Worm (Caenorhabditis elegans) whole organism, dauer: ENCODE data around the gene ser-7.

Experiments used
- unc-62 ChIP-seq: sonication (generic microtip); optimal IDR thresholded peaks from 2 replicates; lab custom pipeline; 2017; ENCODE audit warnings: missing biosample characterization, missing genetic modification reagents, missing genetic modification characterization

ser-7 gene

ce11 chrX:2673272-2673671, at the start of gene ser-7:
TSS of gene ser-7 (plus strand) at chrX:2673572.
- no peak for TF ChIP-seq unc-62 (GFP tag; lab: Kevin White, UChicago)

ce11 chrX:2626153-2626552, 47.2 kb upstream of the ser-7 start:
- TF ChIP-seq unc-62 (GFP tag; lab: Kevin White, UChicago): no peak

ce11 chrX:2632869-2633268, 40.5 kb upstream of the ser-7 start:
- no peak for TF ChIP-seq unc-62 (GFP tag; lab: Kevin White, UChicago)

- TF ChIP-seq unc-62 (GFP tag; lab: Kevin White, UChicago): no peak
Measured at ce11 chrX:2640556-2640955, 32.8 kb upstream of the ser-7 start.

ce11 chrX:2641094-2641493, 32.3 kb upstream of the ser-7 start:
- no peak for TF ChIP-seq unc-62 (GFP tag; lab: Kevin White, UChicago)

ce11 chrX:2654334-2654733, 19.0 kb upstream of the ser-7 start:
- TF ChIP-seq unc-62 (GFP tag; lab: Kevin White, UChicago): no peak

- no peak for TF ChIP-seq unc-62 (GFP tag; lab: Kevin White, UChicago)
Measured at ce11 chrX:2663798-2664197, 9.6 kb upstream of the ser-7 start.

- no peak for TF ChIP-seq unc-62 (GFP tag; lab: Kevin White, UChicago)
Measured at ce11 chrX:2664273-2664672, 9.1 kb upstream of the ser-7 start, which contains the start of gene F54G2.1. TSS of gene F54G2.1 (minus strand) at chrX:2664373.

ce11 chrX:2667779-2668178, 5.6 kb upstream of the ser-7 start, which contains the start of gene C09B7.2:
TSS of gene C09B7.2 (plus strand) at chrX:2668127.
- TF ChIP-seq unc-62 (GFP tag; lab: Kevin White, UChicago): no peak

- TF ChIP-seq unc-62 (GFP tag; lab: Kevin White, UChicago): no peak
Measured at ce11 chrX:2674514-2674913, 1.1 kb downstream of the ser-7 start.

- no peak for TF ChIP-seq unc-62 (GFP tag; lab: Kevin White, UChicago)
Measured at ce11 chrX:2684448-2684847, 11.1 kb downstream of the ser-7 start.

ce11 chrX:2687174-2687573, 13.8 kb downstream of the ser-7 start, which contains the start of gene immt-1:
TSS of gene immt-1 (minus strand) at chrX:2687184.
- TF ChIP-seq unc-62 (GFP tag; lab: Kevin White, UChicago): no peak

ce11 chrX:2688583-2689220, 15.3 kb downstream of the ser-7 start, which contains the start of gene T14G11.1:
TSS of gene T14G11.1 (plus strand) at chrX:2688990.
- TF ChIP-seq unc-62 (GFP tag; lab: Kevin White, UChicago): no peak

ce11 chrX:2693026-2693425, 19.7 kb downstream of the ser-7 start:
- no peak for TF ChIP-seq unc-62 (GFP tag; lab: Kevin White, UChicago)

- TF ChIP-seq unc-62 (GFP tag; lab: Kevin White, UChicago): no peak
Measured at ce11 chrX:2694725-2695124, 21.4 kb downstream of the ser-7 start, which contains the start of gene T02C5.1. TSS of gene T02C5.1 (plus strand) at chrX:2694923.

- TF ChIP-seq unc-62 (GFP tag; lab: Kevin White, UChicago): no peak
Measured at ce11 chrX:2695292-2695691, 21.9 kb downstream of the ser-7 start.

ce11 chrX:2696563-2696962, 23.2 kb downstream of the ser-7 start:
- no peak for TF ChIP-seq unc-62 (GFP tag; lab: Kevin White, UChicago)
